Comparison of ENCODE assay signal across 2 fruit fly cellular contexts in genomic region chr4:41587-41986, dm6.
TF ChIP-seq lines count a peak whose summit lies in the region.
"Not testable (repeated sequence)": the region's sequence is repeated elsewhere in the genome, so short reads cannot be mapped to it uniquely, and the experiment has no call there.

No protein-coding gene starts in this region.

- not testable (repeated sequence) for TF ChIP-seq CTCF in whole organism, embryonic (GFP tag; optimal IDR thresholded peaks at IDR 0.05; lab: Kevin White, UChicago)

TF ChIP-seq in whole organism, embryonic, 481 proteins besides CTCF, POLR2A, EP300 and RAD21:
- peak; percentile 66 for TF ChIP-seq row (GFP tag; IDR thresholded peaks at IDR 0.05; lab: Robert Waterston, UW)
- peak in 1 of 2 experiments; percentile 22 for TF ChIP-seq Trl (optimal IDR thresholded peaks at IDR 0.05; lab: Kevin White, UChicago)
- TF ChIP-seq Trl (GFP tag; optimal IDR thresholded peaks at IDR 0.05; lab: Kevin White, UChicago), result not testable (repeated sequence)
- peak; percentile 25; the same call in 1 of the 3 replicates for TF ChIP-seq CG6791 (GFP tag; IDR thresholded peaks at IDR 0.05; lab: Robert Waterston, UW; ENCODE audit: partially characterized antibody)
- peak; percentile 95 for TF ChIP-seq D19A (tag; optimal IDR thresholded peaks at IDR 0.05; lab: Kevin White, UChicago)
- TF ChIP-seq rib (GFP tag; IDR thresholded peaks at IDR 0.05; lab: Robert Waterston, UW), result 0 out of 2 replicates have a peak, but pooled peaks have one; percentile 11
TF ChIP-seq in whole organism, embryonic: peak in this region for 5; not testable (repeated sequence) for 476.

TF ChIP-seq in whole organism, wandering third instar larva, 38 proteins besides CTCF, POLR2A, EP300 and RAD21:
- peak; percentile 66 for TF ChIP-seq Dfd (GFP tag; optimal IDR thresholded peaks at IDR 0.05; lab: Kevin White, UChicago)
